Fruit fly (Drosophila melanogaster) whole organism, embryonic: ENCODE measurements around the gene CG8206.

Experiments
- Atf6 ChIP-seq: fragments of 200-800 bp; sonication (Bioruptor generic); IDR thresholded peaks from 2 replicates; pipeline ENCODE4 v1.3.6; 2022; ENCODE audit warnings: missing biosample characterization, missing genetic modification characterization
- Bteb2 ChIP-seq: fragments of 200-800 bp; sonication (Bioruptor generic); optimal IDR thresholded peaks from 2 replicates; lab custom pipeline; 2016; ENCODE audit warnings: missing biosample characterization, missing genetic modification characterization
- CG10366 ChIP-seq: fragments of 200-800 bp; sonication (Bioruptor generic); IDR thresholded peaks from 2 replicates; pipeline ENCODE4 v1.3.6; 2022; ENCODE audit warnings: missing biosample characterization, missing genetic modification characterization
- CG11247 ChIP-seq: fragments of 200-800 bp; sonication (Bioruptor generic); IDR thresholded peaks from 2 replicates; pipeline ENCODE4 v1.3.6; 2022; ENCODE audit warnings: missing biosample characterization, missing genetic modification characterization
- CG12299 ChIP-seq: fragments of 200-800 bp; sonication (Bioruptor generic); optimal IDR thresholded peaks from 2 replicates; lab custom pipeline; 2018; ENCODE audit warnings: missing biosample characterization, mild to moderate bottlenecking, missing genetic modification characterization
- CG12659 ChIP-seq: fragments of 200-800 bp; sonication (Bioruptor generic); optimal IDR thresholded peaks from 3 replicates; lab custom pipeline; 2017; ENCODE audit warnings: mild to moderate bottlenecking, missing biosample characterization, missing genetic modification reagents, missing genetic modification characterization
- CG13287 ChIP-seq: fragments of 200-800 bp; sonication (Bioruptor generic); IDR thresholded peaks from 2 replicates; pipeline ENCODE4 v1.3.6; 2022; ENCODE audit warnings: missing biosample characterization, missing genetic modification characterization; ENCODE audit not compliant: partially characterized antibody
- CG13424 ChIP-seq: fragments of 200-800 bp; sonication (Bioruptor generic); optimal IDR thresholded peaks from 2 replicates; lab custom pipeline; 2019; ENCODE audit warnings: missing biosample characterization, mild to moderate bottlenecking, missing genetic modification characterization, moderate library complexity
- CG17186 ChIP-seq: fragments of 200-800 bp; sonication (Bioruptor generic); optimal IDR thresholded peaks from 3 replicates; lab custom pipeline; 2017; ENCODE audit warnings: missing biosample characterization, missing genetic modification reagents, missing genetic modification characterization
- CG17912 ChIP-seq: fragments of 200-800 bp; sonication (Bioruptor generic); optimal IDR thresholded peaks from 2 replicates; lab custom pipeline; 2018; ENCODE audit warnings: missing biosample characterization, mild to moderate bottlenecking, missing genetic modification characterization
- CG30020 ChIP-seq: fragments of 200-800 bp; optimal IDR thresholded peaks from 2 replicates; lab custom pipeline; 2019; ENCODE audit warnings: missing biosample characterization, mild to moderate bottlenecking, missing genetic modification characterization, moderate library complexity
- CG30403 ChIP-seq: fragments of 200-800 bp; sonication (Bioruptor generic); optimal IDR thresholded peaks from 3 replicates; lab custom pipeline; 2016; ENCODE audit warnings: missing biosample characterization, missing genetic modification characterization
- CG3065 ChIP-seq: fragments of 200-800 bp; sonication (Bioruptor generic); optimal IDR thresholded peaks from 2 replicates; lab custom pipeline; 2016; ENCODE audit warnings: missing biosample characterization, missing genetic modification characterization
- CG31224 ChIP-seq: fragments of 200-800 bp; sonication (Bioruptor generic); IDR thresholded peaks from 2 replicates; pipeline ENCODE4 v1.3.6; 2022; ENCODE audit warnings: missing biosample characterization, missing genetic modification characterization
- CG34224 ChIP-seq: fragments of 200-800 bp; sonication (Bioruptor generic); IDR thresholded peaks from 3 replicates; pipeline ENCODE4 v1.3.6; 2022; ENCODE audit warnings: missing biosample characterization, missing genetic modification characterization; ENCODE audit not compliant: partially characterized antibody
- CG4404 ChIP-seq: fragments of 200-800 bp; sonication (Bioruptor generic); IDR thresholded peaks from 2 replicates; pipeline ENCODE4 v1.3.6; 2022; ENCODE audit warnings: missing biosample characterization, missing genetic modification characterization
- CG4707 ChIP-seq: fragments of 200-800 bp; sonication (Bioruptor generic); optimal IDR thresholded peaks from 2 replicates; lab custom pipeline; 2018; ENCODE audit warnings: missing biosample characterization, mild to moderate bottlenecking, missing genetic modification characterization, moderate library complexity
- CG6654 ChIP-seq: fragments of 200-800 bp; sonication (Bioruptor generic); optimal IDR thresholded peaks from 2 replicates; lab custom pipeline; 2017; ENCODE audit warnings: missing biosample characterization, mild to moderate bottlenecking, missing genetic modification characterization
- CG6813 ChIP-seq: fragments of 200-800 bp; sonication (Bioruptor generic); optimal IDR thresholded peaks from 2 replicates; lab custom pipeline; 2017; ENCODE audit warnings: missing biosample characterization, missing genetic modification characterization, mild to moderate bottlenecking, moderate library complexity, missing genetic modification reagents
- CG7786 ChIP-seq: fragments of 200-800 bp; sonication (Bioruptor generic); optimal IDR thresholded peaks from 2 replicates; lab custom pipeline; 2016; ENCODE audit warnings: missing biosample characterization, missing genetic modification characterization
- CG9932 ChIP-seq: fragments of 200-800 bp; sonication (Bioruptor generic); IDR thresholded peaks from 2 replicates; pipeline ENCODE4 v1.3.6; 2022; ENCODE audit warnings: missing biosample characterization, missing genetic modification characterization
- CHES-1-like ChIP-seq: fragments of 200-800 bp; sonication (Bioruptor generic); optimal IDR thresholded peaks from 2 replicates; lab custom pipeline; 2016; ENCODE audit warnings: missing biosample characterization, missing genetic modification characterization
- CkIIα-i1 ChIP-seq: fragments of 200-800 bp; sonication (Bioruptor generic); IDR thresholded peaks from 2 replicates; pipeline ENCODE4 v1.3.6; 2022; ENCODE audit warnings: missing biosample characterization, missing genetic modification characterization
- Hr78 ChIP-seq, 2 experiments: fragments of 200-800 bp in 1 of 2; fragments of >200 bp in 1 of 2; sonication (Bioruptor generic) in 1 of 2; optimal IDR thresholded peaks; 2 replicates each; lab custom pipeline; 2017 to 2019; ENCODE audit warnings: missing biosample characterization in 2 of 2, missing genetic modification characterization in 2 of 2, mild to moderate bottlenecking in 1 of 2, moderate library complexity in 1 of 2
- Lhr ChIP-seq: fragments of 200-800 bp; sonication (Bioruptor generic); optimal IDR thresholded peaks from 3 replicates; lab custom pipeline; 2017; ENCODE audit warnings: mild to moderate bottlenecking, missing biosample characterization, missing genetic modification reagents, missing genetic modification characterization
- Mad ChIP-seq: fragments of 200-800 bp; sonication (Bioruptor generic); optimal IDR thresholded peaks from 2 replicates; lab custom pipeline; 2016; ENCODE audit warnings: missing biosample characterization, missing genetic modification characterization
- NK7.1 ChIP-seq: fragments of 200-800 bp; sonication (Bioruptor generic); optimal IDR thresholded peaks from 3 replicates; lab custom pipeline; 2016; ENCODE audit warnings: missing biosample characterization, missing genetic modification characterization
- Opbp ChIP-seq: fragments of 200-800 bp; sonication (Bioruptor generic); IDR thresholded peaks from 3 replicates; pipeline ENCODE4 v1.3.6; 2022; ENCODE audit warnings: missing biosample characterization, missing genetic modification characterization; ENCODE audit not compliant: partially characterized antibody
- Ravus ChIP-seq: fragments of 200-800 bp; sonication (Bioruptor generic); IDR thresholded peaks from 2 replicates; pipeline ENCODE4 v1.3.6; 2022; ENCODE audit warnings: missing biosample characterization, missing genetic modification characterization
- Sin3A ChIP-seq: fragments of >200 bp; optimal IDR thresholded peaks from 2 replicates; lab custom pipeline; 2018
- Tbp ChIP-seq: fragments of >200 bp; optimal IDR thresholded peaks from 2 replicates; lab custom pipeline; 2018; ENCODE audit warnings: missing biosample characterization, missing genetic modification characterization
- Usf ChIP-seq: fragments of 200-800 bp; sonication (Bioruptor generic); optimal IDR thresholded peaks from 2 replicates; lab custom pipeline; 2017; ENCODE audit warnings: missing genotype, missing biosample characterization, missing genetic modification characterization
- ase ChIP-seq: fragments of 200-800 bp; sonication (Bioruptor generic); IDR thresholded peaks from 3 replicates; pipeline ENCODE4 v1.3.6; 2022; ENCODE audit warnings: missing biosample characterization, missing genetic modification characterization
- crp ChIP-seq, 2 experiments: fragments of 200-800 bp; sonication (Bioruptor generic); optimal IDR thresholded peaks; 2 replicates in 1 of 2; 3 replicates in 1 of 2; lab custom pipeline; 2017; ENCODE audit warnings: missing biosample characterization in 2 of 2, missing genetic modification characterization in 2 of 2, mild to moderate bottlenecking in 1 of 2, moderate library complexity in 1 of 2
- dan ChIP-seq: fragments of 200-800 bp; sonication (Bioruptor generic); IDR thresholded peaks from 2 replicates; pipeline ENCODE4 v1.3.6; 2022; ENCODE audit warnings: missing biosample characterization, missing genetic modification characterization
- dati ChIP-seq: fragments of 200-800 bp; sonication (Bioruptor generic); IDR thresholded peaks from 2 replicates; pipeline ENCODE4 v1.3.6; 2022; ENCODE audit warnings: missing biosample characterization, missing genetic modification characterization
- eyg ChIP-seq: fragments of 200-800 bp; sonication (Bioruptor generic); optimal IDR thresholded peaks from 3 replicates; lab custom pipeline; 2016; ENCODE audit warnings: missing biosample characterization, missing genetic modification characterization
- fd102C ChIP-seq: fragments of 200-800 bp; sonication (Bioruptor generic); optimal IDR thresholded peaks from 2 replicates; lab custom pipeline; 2018; ENCODE audit warnings: missing biosample characterization, mild to moderate bottlenecking, missing genetic modification characterization, moderate library complexity
- fd3F ChIP-seq: fragments of 200-800 bp; sonication (Bioruptor generic); optimal IDR thresholded peaks from 2 replicates; lab custom pipeline; 2018; ENCODE audit warnings: missing biosample characterization, mild to moderate bottlenecking, missing genetic modification characterization, moderate library complexity
- h ChIP-seq: fragments of >200 bp; optimal IDR thresholded peaks from 2 replicates; lab custom pipeline; 2017
- kni ChIP-seq: fragments of 200-800 bp; sonication (Bioruptor generic); optimal IDR thresholded peaks from 3 replicates; lab custom pipeline; 2017; ENCODE audit warnings: mild to moderate bottlenecking, missing biosample characterization, missing genetic modification reagents, missing genetic modification characterization
- lab ChIP-seq: fragments of 200-800 bp; sonication (Bioruptor generic); optimal IDR thresholded peaks from 3 replicates; lab custom pipeline; 2017; ENCODE audit warnings: missing biosample characterization, missing genetic modification characterization, mild to moderate bottlenecking, moderate library complexity, missing genetic modification reagents
- odd ChIP-seq: fragments of 200-800 bp; sonication (Bioruptor generic); optimal IDR thresholded peaks from 2 replicates; lab custom pipeline; 2017; ENCODE audit warnings: missing biosample characterization, mild to moderate bottlenecking, missing genetic modification characterization
- otp ChIP-seq: fragments of 200-800 bp; sonication (Bioruptor generic); IDR thresholded peaks from 3 replicates; pipeline ENCODE4, ENCODE4 v1.3.6; 2022; ENCODE audit warnings: missing biosample characterization, missing genetic modification characterization
- pan ChIP-seq, 4 experiments: fragments of >200 bp in 3 of 4; fragments of 200-800 bp in 1 of 4; sonication (Bioruptor generic) in 1 of 4; optimal IDR thresholded peaks in 3 of 4; IDR thresholded peaks in 1 of 4; 2 replicates each; pipeline versions ENCODE4 v1.3.6 to Lab custom; 2017 to 2022; ENCODE audit warnings: missing biosample characterization in 2 of 4, missing genetic modification characterization in 2 of 4, mixed read lengths in 1 of 4
- slp2 ChIP-seq: fragments of 200-800 bp; sonication (Bioruptor generic); optimal IDR thresholded peaks from 2 replicates; lab custom pipeline; 2016; ENCODE audit warnings: missing biosample characterization, missing genetic modification characterization
- sug ChIP-seq: fragments of 200-800 bp; optimal IDR thresholded peaks from 2 replicates; lab custom pipeline; 2019; ENCODE audit warnings: missing biosample characterization, mild to moderate bottlenecking, missing genetic modification characterization, moderate library complexity
- usp ChIP-seq: fragments of >200 bp; optimal IDR thresholded peaks from 2 replicates; lab custom pipeline; 2017; ENCODE audit warnings: missing biosample characterization, missing genetic modification characterization
- wdn ChIP-seq: fragments of 200-800 bp; sonication (Bioruptor generic); IDR thresholded peaks from 2 replicates; pipeline ENCODE4 v1.3.6; 2022; ENCODE audit warnings: missing biosample characterization, missing genetic modification characterization
- yki ChIP-seq: fragments of >200 bp; optimal IDR thresholded peaks from 3 replicates; lab custom pipeline; 2018

CG8206 gene

DNA sequence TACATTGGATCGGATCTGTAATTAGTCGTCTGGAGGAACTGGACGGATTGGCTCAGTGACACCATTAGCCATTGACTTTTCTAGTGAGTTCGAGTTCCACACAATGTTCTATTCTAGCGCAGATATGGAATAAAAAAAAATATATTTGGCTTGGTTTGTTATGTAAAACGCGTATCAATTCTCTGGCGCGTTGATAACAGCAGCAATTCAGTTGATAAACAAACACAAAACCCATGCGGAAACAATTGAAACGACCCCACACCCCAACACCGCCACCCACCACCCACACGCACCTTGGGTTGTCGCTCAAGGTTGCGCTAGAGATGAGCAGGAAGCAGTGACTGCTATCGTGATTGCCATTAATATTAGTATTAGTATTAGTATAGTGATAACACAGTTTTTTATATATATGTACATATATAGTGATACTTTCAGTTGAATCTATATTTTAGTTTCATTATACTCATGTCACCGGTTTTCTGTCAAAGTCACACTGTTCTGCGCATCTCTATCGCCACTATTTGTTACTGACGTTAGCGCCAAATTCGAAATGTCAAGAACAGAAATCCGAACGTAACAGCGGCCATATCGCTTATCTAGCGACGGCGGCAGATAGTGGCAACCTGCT lies 41.3 kb upstream of the CG8206 start:
- peak; percentile 43 for TF ChIP-seq slp2
- peak; percentile 34 for TF ChIP-seq NK7.1 (GFP tag; lab: Kevin White, UChicago)
- peak; percentile 30; the same call in 1 of the 2 replicates for TF ChIP-seq CkIIα-i1 (GFP tag; lab: Robert Waterston, UW)
- peak; percentile 77 for TF ChIP-seq CG6654
- TF ChIP-seq yki (lab: Kevin White, UChicago) = no peak
- TF ChIP-seq otp = peak; percentile 85
- TF ChIP-seq CG4707 (GFP tag; lab: Kevin White, UChicago) = no peak
- TF ChIP-seq CG7786 (GFP tag; lab: Kevin White, UChicago) = peak; percentile 44
- TF ChIP-seq Lhr (GFP tag; lab: Kevin White, UChicago) = peak; percentile 43
- TF ChIP-seq odd = peak; percentile 77
- TF ChIP-seq Opbp (GFP tag; lab: Robert Waterston, UW) = no peak
- TF ChIP-seq CG13287 (GFP tag; lab: Robert Waterston, UW) = peak; percentile 59
- peak; percentile 92 for TF ChIP-seq CG10366 (GFP tag; lab: Robert Waterston, UW)
- peak; percentile 25 for TF ChIP-seq Bteb2
- TF ChIP-seq Atf6 (GFP tag; lab: Robert Waterston, UW) = peak; percentile 96
- TF ChIP-seq lab (GFP tag; lab: Kevin White, UChicago) = peak; percentile 98
- TF ChIP-seq CG12299 (tag; lab: Kevin White, UChicago) = peak; percentile 94
- TF ChIP-seq CG4404 (GFP tag; lab: Robert Waterston, UW) = peak; percentile 90
- no peak for TF ChIP-seq Sin3A
- TF ChIP-seq crp (GFP tag; optimal IDR thresholded peaks at IDR 0.05; lab: Kevin White, UChicago) = no peak
- no peak for TF ChIP-seq eyg (GFP tag; lab: Kevin White, UChicago)
- TF ChIP-seq CG3065 (GFP tag; lab: Kevin White, UChicago) = peak; percentile 10
- TF ChIP-seq CHES-1-like (GFP tag; lab: Kevin White, UChicago) = no peak
- peak; percentile 87 for TF ChIP-seq wdn (GFP tag; lab: Robert Waterston, UW)
- peak; percentile 92 for TF ChIP-seq CG12659
- peak; percentile 37 for TF ChIP-seq CG17912
- TF ChIP-seq Usf (GFP tag; lab: Kevin White, UChicago) = peak; percentile 77
- peak; percentile 97 for TF ChIP-seq CG9932 (GFP tag; lab: Robert Waterston, UW)
- no peak for TF ChIP-seq h (lab: Kevin White, UChicago)
- no peak for TF ChIP-seq usp (GFP tag; lab: Kevin White, UChicago)
- TF ChIP-seq sug (tag; lab: Kevin White, UChicago) = peak; percentile 96
- peak; percentile 62 for TF ChIP-seq Mad
- peak; percentile 91 for TF ChIP-seq CG11247 (GFP tag; lab: Robert Waterston, UW)
- TF ChIP-seq kni = no peak
- TF ChIP-seq fd102C (GFP tag; lab: Kevin White, UChicago) = peak; percentile 62
- peak; percentile 75 for TF ChIP-seq dan (GFP tag; lab: Robert Waterston, UW)
- peak; percentile 90 for TF ChIP-seq CG31224
- TF ChIP-seq dati = peak; percentile 71
- no peak for TF ChIP-seq pan (optimal IDR thresholded peaks at IDR 0.05; lab: Kevin White, UChicago)
- peak in 1 of 2 experiments; percentile 96 for TF ChIP-seq pan (GFP tag; optimal IDR thresholded peaks at IDR 0.05 in 1 of 2, IDR thresholded peaks at IDR 0.05 in 1 of 2)
- peak; percentile 91 for TF ChIP-seq CG13424 (tag; lab: Kevin White, UChicago)
- TF ChIP-seq Hr78 (GFP tag; optimal IDR thresholded peaks at IDR 0.05; lab: Kevin White, UChicago) = peak in 1 of 2 experiments; percentile 72
- peak; percentile 78 for TF ChIP-seq CG17186 (GFP tag; lab: Kevin White, UChicago)
- TF ChIP-seq fd3F (GFP tag; lab: Kevin White, UChicago) = peak; percentile 86
- TF ChIP-seq ase (GFP tag; lab: Robert Waterston, UW) = peak; percentile 93
- TF ChIP-seq CG30403 (GFP tag; lab: Kevin White, UChicago) = peak; percentile 95
- peak; percentile 36 for TF ChIP-seq CG30020 (tag; lab: Kevin White, UChicago)
- TF ChIP-seq Tbp (GFP tag; lab: Kevin White, UChicago) = no peak
- peak; percentile 87 for TF ChIP-seq CG6813 (GFP tag; lab: Kevin White, UChicago)
- TF ChIP-seq Ravus (GFP tag; lab: Robert Waterston, UW) = peak; percentile 81
- TF ChIP-seq CG34224 (GFP tag; lab: Robert Waterston, UW) = no peak; the same call in 2 of the 3 replicates
